Worm (Caenorhabditis elegans) whole organism, young adult: ENCODE data around the gene del-10.

Experiments
- B0035.1 ChIP-seq: sonication (generic microtip); optimal IDR thresholded peaks from 2 replicates; lab custom pipeline; 2016; ENCODE audit warnings: missing genetic modification characterization, mild to moderate bottlenecking, missing compliant biosample characterization, missing genotype, missing genetic modification reagents
- F57A8.1 ChIP-seq: fragments of 200-800 bp; sonication (Bioruptor generic); optimal IDR thresholded peaks from 2 replicates; lab custom pipeline; 2018; ENCODE audit warnings: mild to moderate bottlenecking, missing genetic modification characterization, moderate library complexity, missing compliant biosample characterization
- T26A5.8 ChIP-seq: sonication (generic microtip); optimal IDR thresholded peaks from 2 replicates; lab custom pipeline; 2016; ENCODE audit warnings: missing genetic modification characterization, missing compliant biosample characterization
- Y56A3A.18 ChIP-seq: fragments of 200-800 bp; sonication (Bioruptor generic); IDR thresholded peaks from 2 replicates; pipeline ENCODE4 v1.3.6; 2022; ENCODE audit warnings: missing genetic modification reagents, missing genetic modification characterization, missing compliant biosample characterization
- Y79H2A.3 ChIP-seq: fragments of 200-800 bp; sonication (Bioruptor generic); conservative IDR thresholded peaks from 2 replicates; pipeline ENCODE4 v1.3.6; 2022; ENCODE audit warnings: missing genetic modification reagents, missing genetic modification characterization, missing compliant biosample characterization
- ZK185.1 ChIP-seq: sonication (generic microtip); optimal IDR thresholded peaks from 2 replicates; lab custom pipeline; 2016; ENCODE audit warnings: mild to moderate bottlenecking, missing genetic modification characterization, missing compliant biosample characterization; ENCODE audit not compliant: poor library complexity, severe bottlenecking
- attf-3 ChIP-seq: fragments of 200-800 bp; sonication (Bioruptor generic); conservative IDR thresholded peaks from 2 replicates; pipeline ENCODE4 v1.3.6; 2022; ENCODE audit warnings: missing genetic modification reagents, missing genetic modification characterization, missing compliant biosample characterization
- attf-6 ChIP-seq: fragments of 200-800 bp; sonication (Bioruptor generic); IDR thresholded peaks from 2 replicates; pipeline ENCODE4 v1.3.6; 2022; ENCODE audit warnings: missing genetic modification reagents, missing genetic modification characterization, missing compliant biosample characterization
- ccch-3 ChIP-seq: fragments of 200-800 bp; sonication (Bioruptor generic); optimal IDR thresholded peaks from 2 replicates; lab custom pipeline; 2018; ENCODE audit warnings: mild to moderate bottlenecking, missing genetic modification characterization, missing compliant biosample characterization
- cebp-1 ChIP-seq, 2 experiments: fragments of 200-800 bp in 1 of 2; sonication (Bioruptor generic) in 1 of 2; sonication (generic microtip) in 1 of 2; IDR thresholded peaks in 1 of 2; optimal IDR thresholded peaks in 1 of 2; 2 replicates each; pipeline versions ENCODE4 v1.3.6 to Lab custom; 2017 to 2022; ENCODE audit warnings: missing compliant biosample characterization in 2 of 2, missing genetic modification characterization in 2 of 2, mild to moderate bottlenecking in 1 of 2, missing genetic modification reagents in 1 of 2, moderate library complexity in 1 of 2
- ceh-100 ChIP-seq: fragments of 200-800 bp; sonication (Bioruptor generic); IDR thresholded peaks from 2 replicates; pipeline ENCODE4 v1.3.6; 2022; ENCODE audit warnings: missing genetic modification reagents, missing genetic modification characterization, missing compliant biosample characterization
- ceh-58 ChIP-seq: fragments of 200-800 bp; sonication (Bioruptor generic); IDR thresholded peaks from 2 replicates; pipeline ENCODE4 v1.3.6; 2022; ENCODE audit warnings: missing genetic modification characterization, missing compliant biosample characterization
- ceh-79 ChIP-seq: sonication (generic microtip); optimal IDR thresholded peaks from 2 replicates; lab custom pipeline; 2017; ENCODE audit warnings: mild to moderate bottlenecking, missing genetic modification characterization, missing compliant biosample characterization
- dpl-1 ChIP-seq: fragments of 150-350 bp; optimal IDR thresholded peaks from 2 replicates; lab custom pipeline; 2014; ENCODE audit warnings: missing biosample characterization, missing genetic modification reagents, missing genetic modification characterization
- efl-1 ChIP-seq: fragments of 150-350 bp; optimal IDR thresholded peaks from 2 replicates; lab custom pipeline; 2014; ENCODE audit warnings: missing biosample characterization, missing genetic modification reagents, missing genetic modification characterization
- egl-18 ChIP-seq: fragments of 200-800 bp; sonication (Bioruptor generic); IDR thresholded peaks from 2 replicates; pipeline ENCODE4 v1.3.6; 2022; ENCODE audit warnings: missing genetic modification reagents, missing genetic modification characterization, missing compliant biosample characterization
- egrh-3 ChIP-seq: fragments of 200-800 bp; sonication (Bioruptor generic); IDR thresholded peaks from 2 replicates; pipeline ENCODE4 v1.3.6; 2022; ENCODE audit warnings: missing genetic modification reagents, missing genetic modification characterization, missing compliant biosample characterization
- gei-17 ChIP-seq: fragments of 200-800 bp; sonication (Bioruptor generic); optimal IDR thresholded peaks from 2 replicates; lab custom pipeline; 2018; ENCODE audit warnings: mild to moderate bottlenecking, missing genetic modification characterization, missing compliant biosample characterization
- hlh-12 ChIP-seq: sonication (generic microtip); optimal IDR thresholded peaks from 2 replicates; lab custom pipeline; 2016; ENCODE audit warnings: missing genetic modification characterization, missing compliant biosample characterization
- hlh-26 ChIP-seq: fragments of 200-800 bp; sonication (Bioruptor generic); conservative IDR thresholded peaks from 2 replicates; pipeline ENCODE4 v1.3.6; 2022; ENCODE audit warnings: missing genetic modification reagents, missing genetic modification characterization, missing compliant biosample characterization
- let-526 ChIP-seq: fragments of 200-800 bp; sonication (Bioruptor generic); IDR thresholded peaks from 2 replicates; pipeline ENCODE4 v1.3.6; 2022; ENCODE audit warnings: missing genetic modification reagents, missing genetic modification characterization, missing compliant biosample characterization
- lin-35 ChIP-seq, 3 experiments: fragments of 150-350 bp in 2 of 3; sonication (generic microtip) in 1 of 3; optimal IDR thresholded peaks; 2 replicates each; lab custom pipeline; 2014 to 2018; ENCODE audit warnings: missing biosample characterization in 3 of 3, missing genetic modification characterization in 3 of 3, missing genetic modification reagents in 3 of 3
- lin-40 ChIP-seq: sonication (generic microtip); optimal IDR thresholded peaks from 2 replicates; lab custom pipeline; 2016; ENCODE audit warnings: missing genetic modification characterization, mild to moderate bottlenecking, missing compliant biosample characterization, missing genotype, missing genetic modification reagents
- lir-1 ChIP-seq: fragments of 200-800 bp; sonication (Bioruptor generic); conservative IDR thresholded peaks from 2 replicates; pipeline ENCODE4 v1.3.6; 2022; ENCODE audit warnings: missing genetic modification reagents, missing genetic modification characterization, missing compliant biosample characterization
- madf-6 ChIP-seq: fragments of 200-800 bp; sonication (Bioruptor generic); IDR thresholded peaks from 2 replicates; pipeline ENCODE4 v1.3.6; 2022; ENCODE audit warnings: missing genetic modification reagents, missing genetic modification characterization, missing compliant biosample characterization
- mcd-1 ChIP-seq: fragments of 200-800 bp; sonication (Bioruptor generic); IDR thresholded peaks from 2 replicates; pipeline ENCODE4 v1.3.6; 2022; ENCODE audit warnings: missing genetic modification reagents, missing genetic modification characterization, missing compliant biosample characterization
- nhr-80 ChIP-seq: sonication (generic microtip); optimal IDR thresholded peaks from 2 replicates; lab custom pipeline; 2016; ENCODE audit warnings: missing genetic modification characterization, missing compliant biosample characterization
- nhr-90 ChIP-seq: sonication (generic microtip); optimal IDR thresholded peaks from 2 replicates; lab custom pipeline; 2016; ENCODE audit warnings: missing genotype, mild to moderate bottlenecking, missing genetic modification characterization, missing compliant biosample characterization
- sea-2 ChIP-seq: fragments of 200-800 bp; sonication (Bioruptor generic); IDR thresholded peaks from 2 replicates; pipeline ENCODE4 v1.3.6; 2022; ENCODE audit warnings: missing genetic modification characterization, missing compliant biosample characterization
- snpc-1.3 ChIP-seq: sonication (generic microtip); optimal IDR thresholded peaks from 2 replicates; lab custom pipeline; 2017; ENCODE audit warnings: missing genetic modification characterization, mild to moderate bottlenecking, missing compliant biosample characterization, antibody characterized with exemption, moderate library complexity, missing genotype, missing genetic modification reagents; ENCODE audit not compliant: insufficient read depth
- snpc-3.4 ChIP-seq: sonication (generic microtip); optimal IDR thresholded peaks from 2 replicates; lab custom pipeline; 2017; ENCODE audit warnings: missing genetic modification characterization, mild to moderate bottlenecking, missing compliant biosample characterization, antibody characterized with exemption, moderate library complexity, missing genotype, missing genetic modification reagents
- snpc-4 ChIP-seq, 5 experiments: fragments of 150-350 bp in 1 of 5; sonication (generic microtip) in 4 of 5; optimal IDR thresholded peaks; 2 replicates each; lab custom pipeline; 2014 to 2018; ENCODE audit warnings: missing genetic modification characterization in 5 of 5, missing biosample characterization in 3 of 5, antibody characterized with exemption in 2 of 5, mild to moderate bottlenecking in 2 of 5, missing compliant biosample characterization in 2 of 5, missing genotype in 2 of 5, moderate library complexity in 2 of 5, missing genetic modification reagents in 1 of 5
- somi-1 ChIP-seq: fragments of 200-800 bp; sonication (Bioruptor generic); optimal IDR thresholded peaks from 2 replicates; lab custom pipeline; 2018; ENCODE audit warnings: mild to moderate bottlenecking, missing genetic modification characterization, missing compliant biosample characterization
- tlf-1 ChIP-seq: fragments of 200-800 bp; sonication (Bioruptor generic); optimal IDR thresholded peaks from 2 replicates; lab custom pipeline; 2018; ENCODE audit warnings: mild to moderate bottlenecking, missing genetic modification characterization, missing compliant biosample characterization
- unc-62 ChIP-seq: fragments of 150-350 bp; optimal IDR thresholded peaks from 2 replicates; lab custom pipeline; 2014; ENCODE audit warnings: missing biosample characterization, missing genetic modification reagents, missing genetic modification characterization
- zfh-2 ChIP-seq: fragments of 200-800 bp; sonication (Bioruptor generic); conservative IDR thresholded peaks from 2 replicates; pipeline ENCODE4 v1.3.6; 2022; ENCODE audit warnings: missing genetic modification reagents, missing genetic modification characterization, missing compliant biosample characterization
- ztf-22 ChIP-seq: fragments of 200-800 bp; sonication (Bioruptor generic); optimal IDR thresholded peaks from 2 replicates; lab custom pipeline; 2018; ENCODE audit warnings: mild to moderate bottlenecking, missing genetic modification characterization, moderate library complexity, missing compliant biosample characterization
- ztf-25 ChIP-seq: fragments of 200-800 bp; sonication (Bioruptor generic); IDR thresholded peaks from 2 replicates; pipeline ENCODE4 v1.3.6; 2022; ENCODE audit warnings: missing genetic modification reagents, missing genetic modification characterization, missing compliant biosample characterization

Gene del-10

ce11 chrII:6489711-6490184 lies 7.8 kb upstream of the del-10 start, which contains the start of the genes snr-3 and rsp-5 (continued):
- TF ChIP-seq attf-6 (GFP tag; lab: Robert Waterston, UW): no peak
- TF ChIP-seq nhr-90 (tag; lab: Kevin White, UChicago): no peak
- TF ChIP-seq ccch-3 (GFP tag; lab: Kevin White, UChicago): no peak
- TF ChIP-seq lin-35 (GFP tag; optimal IDR thresholded peaks at IDR 0.05; lab: Kevin White, UChicago): peak in 2 of 3 experiments; percentile 23 to 77
- no peak for TF ChIP-seq gei-17 (GFP tag; lab: Kevin White, UChicago)
- TF ChIP-seq hlh-12: no peak
- TF ChIP-seq ceh-58 (GFP tag; lab: Robert Waterston, UW): no peak
- TF ChIP-seq tlf-1 (GFP tag; lab: Kevin White, UChicago): peak; percentile 51
- 0 out of 2 replicates have a peak, but pooled peaks have one; percentile 28 for TF ChIP-seq ceh-100
- TF ChIP-seq ceh-79 (tag; lab: Kevin White, UChicago): no peak
- TF ChIP-seq ztf-22 (GFP tag; lab: Kevin White, UChicago): no peak
- TF ChIP-seq Y56A3A.18 (GFP tag; lab: Robert Waterston, UW): no peak
- peak; percentile 89 for TF ChIP-seq madf-6 (GFP tag; lab: Robert Waterston, UW)
- peak; percentile 53 for TF ChIP-seq snpc-1.3 (tag; lab: Kevin White, UChicago)
- TF ChIP-seq unc-62 (GFP tag; lab: Kevin White, UChicago): no peak
- TF ChIP-seq snpc-3.4 (tag; lab: Kevin White, UChicago): peak; percentile 41
- no peak for TF ChIP-seq attf-3 (GFP tag; lab: Robert Waterston, UW)
- no peak for TF ChIP-seq hlh-26 (GFP tag; lab: Robert Waterston, UW)
- no peak for TF ChIP-seq egl-18 (GFP tag; lab: Robert Waterston, UW)
- peak; percentile 49 for TF ChIP-seq efl-1 (GFP tag; lab: Kevin White, UChicago)
- no peak for TF ChIP-seq Y79H2A.3
- TF ChIP-seq snpc-4 (GFP tag; optimal IDR thresholded peaks at IDR 0.05; lab: Kevin White, UChicago): no peak
- TF ChIP-seq snpc-4 (tag; optimal IDR thresholded peaks at IDR 0.05; lab: Kevin White, UChicago): peak; percentile 32 to 58 (median 50)

DNA sequence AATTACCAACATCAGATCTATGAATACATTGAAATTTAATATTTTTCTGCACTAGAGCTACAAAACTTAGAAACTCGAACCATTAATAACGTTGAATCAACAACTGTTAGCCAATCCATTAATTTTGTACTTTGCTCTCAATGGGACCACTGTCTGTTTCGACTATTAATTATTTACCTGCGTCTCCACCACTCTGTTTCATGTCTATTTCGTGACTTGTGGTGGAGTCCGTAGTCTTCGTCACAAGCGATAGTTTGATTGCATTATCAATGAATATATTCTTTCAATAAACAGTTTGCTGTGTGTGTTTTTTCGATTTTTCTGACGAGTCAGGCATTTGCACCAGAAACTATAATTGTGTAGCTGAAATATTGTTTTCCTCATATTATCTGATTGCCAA lies 4.4 kb upstream of the del-10 start:
- TF ChIP-seq zfh-2 (GFP tag; lab: Robert Waterston, UW): no peak
- TF ChIP-seq egrh-3 (GFP tag; lab: Robert Waterston, UW): no peak
- TF ChIP-seq nhr-80: peak; percentile 82
- TF ChIP-seq cebp-1 (GFP tag; IDR thresholded peaks at IDR 0.05; lab: Robert Waterston, UW): 0 out of 2 replicates have a peak, but pooled peaks have one; percentile 24
- no peak for TF ChIP-seq cebp-1 (tag; optimal IDR thresholded peaks at IDR 0.05; lab: Kevin White, UChicago)
- no peak for TF ChIP-seq T26A5.8 (tag; lab: Kevin White, UChicago)
- TF ChIP-seq efl-1 (GFP tag; lab: Kevin White, UChicago): no peak
- TF ChIP-seq, all 124 proteins: peak for 2

ce11 chrII:6484876-6485526 lies 3.1 kb upstream of the del-10 start, which contains the start of the genes lido-16 and plpp-1.2:
Gene lido-16, minus strand, starts transcription at chrII:6484976.
Gene plpp-1.2, plus strand, starts transcription at chrII:6485476.
- TF ChIP-seq ztf-25 (no peak), F57A8.1 (no peak), Y79H2A.3 (no peak), let-526 (GFP tag; lab: Robert Waterston, UW) (no peak), somi-1 (GFP tag; lab: Kevin White, UChicago) (no peak), snpc-3.4 (tag; lab: Kevin White, UChicago) (no peak), T26A5.8 (tag; lab: Kevin White, UChicago) (no peak), lir-1 (GFP tag; lab: Robert Waterston, UW) (no peak), B0035.1 (no peak), sea-2 (GFP tag; lab: Robert Waterston, UW) (no peak), ZK185.1 (tag; lab: Kevin White, UChicago) (no peak), lin-40 (tag; lab: Kevin White, UChicago) (no peak), dpl-1 (GFP tag; lab: Kevin White, UChicago) (no peak), mcd-1 (GFP tag; lab: Robert Waterston, UW) (no peak)
